Worm (Caenorhabditis elegans) whole organism, late embryonic: ENCODE results near the gene srx-102.

Experiments used
- C08G9.2 ChIP-seq: sonication (generic microtip); optimal IDR thresholded peaks from 2 replicates; lab custom pipeline; 2016; ENCODE audit warnings: mild to moderate bottlenecking, missing genetic modification characterization, moderate library complexity, missing compliant biosample characterization
- C38D4.7 ChIP-seq: fragments of 200-800 bp; sonication (Bioruptor generic); optimal IDR thresholded peaks from 2 replicates; lab custom pipeline; 2018; ENCODE audit warnings: mild to moderate bottlenecking, missing genetic modification characterization, moderate library complexity, missing compliant biosample characterization
- F13H6.1 ChIP-seq: sonication (generic microtip); optimal IDR thresholded peaks from 2 replicates; lab custom pipeline; 2016; ENCODE audit warnings: missing genetic modification characterization, missing compliant biosample characterization
- Y22D7AL.16 ChIP-seq: sonication (generic microtip); optimal IDR thresholded peaks from 2 replicates; lab custom pipeline; 2016; ENCODE audit warnings: missing genetic modification characterization, missing compliant biosample characterization
- ahr-1 ChIP-seq: sonication (generic microtip); optimal IDR thresholded peaks from 2 replicates; lab custom pipeline; 2016; ENCODE audit warnings: missing genetic modification characterization, missing compliant biosample characterization
- ceh-14 ChIP-seq: sonication (generic microtip); optimal IDR thresholded peaks from 2 replicates; lab custom pipeline; 2016; ENCODE audit warnings: missing genotype, missing genetic modification characterization, missing compliant biosample characterization
- ceh-18 ChIP-seq: sonication (generic microtip); optimal IDR thresholded peaks from 2 replicates; lab custom pipeline; 2016; ENCODE audit warnings: missing genetic modification characterization, missing compliant biosample characterization
- ceh-24 ChIP-seq: sonication (generic microtip); optimal IDR thresholded peaks from 2 replicates; lab custom pipeline; 2016; ENCODE audit warnings: mild to moderate bottlenecking, missing genetic modification characterization, missing compliant biosample characterization
- ceh-31 ChIP-seq: sonication (generic microtip); optimal IDR thresholded peaks from 2 replicates; lab custom pipeline; 2016; ENCODE audit warnings: missing genetic modification characterization, missing compliant biosample characterization
- ceh-48 ChIP-seq: sonication (generic microtip); optimal IDR thresholded peaks from 2 replicates; lab custom pipeline; 2016; ENCODE audit warnings: missing genetic modification characterization, inconsistent platforms, missing compliant biosample characterization
- ceh-6 ChIP-seq: fragments of 200-800 bp; sonication (Bioruptor generic); optimal IDR thresholded peaks from 2 replicates; lab custom pipeline; 2018; ENCODE audit warnings: mild to moderate bottlenecking, missing genetic modification characterization, missing compliant biosample characterization
- che-1 ChIP-seq: sonication (generic microtip); optimal IDR thresholded peaks from 2 replicates; lab custom pipeline; 2016; ENCODE audit warnings: mild to moderate bottlenecking, missing genetic modification characterization, missing compliant biosample characterization
- elt-4 ChIP-seq: sonication (generic microtip); optimal IDR thresholded peaks from 2 replicates; lab custom pipeline; 2016; ENCODE audit warnings: missing genetic modification characterization, missing compliant biosample characterization
- fax-1 ChIP-seq: sonication (generic microtip); optimal IDR thresholded peaks from 2 replicates; lab custom pipeline; 2016; ENCODE audit warnings: missing genotype, missing genetic modification characterization, missing compliant biosample characterization
- fkh-10 ChIP-seq: fragments of 150-350 bp; optimal IDR thresholded peaks from 2 replicates; lab custom pipeline; 2014; ENCODE audit warnings: missing biosample characterization, missing genetic modification reagents, missing genetic modification characterization
- fkh-6 ChIP-seq: sonication (generic microtip); optimal IDR thresholded peaks from 2 replicates; lab custom pipeline; 2016; ENCODE audit warnings: missing genetic modification characterization, missing compliant biosample characterization
- gmeb-2 ChIP-seq: sonication (generic microtip); optimal IDR thresholded peaks from 2 replicates; lab custom pipeline; 2016; ENCODE audit warnings: missing genetic modification characterization, inconsistent platforms, missing compliant biosample characterization
- hlh-15 ChIP-seq: sonication (generic microtip); optimal IDR thresholded peaks from 2 replicates; lab custom pipeline; 2016; ENCODE audit warnings: missing genetic modification characterization, missing compliant biosample characterization
- hlh-8 ChIP-seq: sonication (generic microtip); optimal IDR thresholded peaks from 2 replicates; lab custom pipeline; 2016; ENCODE audit warnings: missing genotype, missing genetic modification characterization, missing compliant biosample characterization
- lim-6 ChIP-seq: sonication (generic microtip); optimal IDR thresholded peaks from 2 replicates; lab custom pipeline; 2016; ENCODE audit warnings: missing genetic modification characterization, missing compliant biosample characterization
- lin-11 ChIP-seq: fragments of 200-800 bp; sonication (Bioruptor generic); optimal IDR thresholded peaks from 2 replicates; lab custom pipeline; 2018; ENCODE audit warnings: mild to moderate bottlenecking, missing genetic modification characterization, missing compliant biosample characterization
- mec-3 ChIP-seq: sonication (generic microtip); optimal IDR thresholded peaks from 2 replicates; lab custom pipeline; 2016; ENCODE audit warnings: borderline replicate concordance, missing genetic modification characterization, missing compliant biosample characterization
- nhr-11 ChIP-seq: fragments of 150-350 bp; optimal IDR thresholded peaks from 2 replicates; lab custom pipeline; 2014; ENCODE audit warnings: missing biosample characterization, missing genetic modification characterization
- nhr-232 ChIP-seq: sonication (generic microtip); optimal IDR thresholded peaks from 2 replicates; lab custom pipeline; 2016; ENCODE audit warnings: missing genetic modification characterization, missing compliant biosample characterization
- npax-4 ChIP-seq: sonication (generic microtip); optimal IDR thresholded peaks from 2 replicates; lab custom pipeline; 2016; ENCODE audit warnings: missing genetic modification characterization, missing compliant biosample characterization
- pag-3 ChIP-seq: sonication (generic microtip); optimal IDR thresholded peaks from 2 replicates; lab custom pipeline; 2016; ENCODE audit warnings: missing compliant biosample characterization, missing genetic modification characterization, borderline replicate concordance
- pax-1 ChIP-seq: fragments of 150-350 bp; optimal IDR thresholded peaks from 2 replicates; lab custom pipeline; 2014; ENCODE audit warnings: missing biosample characterization, missing genetic modification characterization
- pha-2 ChIP-seq: sonication (generic microtip); optimal IDR thresholded peaks from 2 replicates; lab custom pipeline; 2017; ENCODE audit warnings: mild to moderate bottlenecking, missing genetic modification characterization, missing compliant biosample characterization
- pros-1 ChIP-seq: fragments of 150-350 bp; optimal IDR thresholded peaks from 2 replicates; lab custom pipeline; 2014; ENCODE audit warnings: missing biosample characterization, missing genetic modification reagents, missing genetic modification characterization
- ref-2 ChIP-seq: sonication (generic microtip); optimal IDR thresholded peaks from 2 replicates; lab custom pipeline; 2016; ENCODE audit warnings: missing genetic modification characterization, missing compliant biosample characterization
- rnt-1 ChIP-seq: sonication (generic microtip); optimal IDR thresholded peaks from 2 replicates; lab custom pipeline; 2016; ENCODE audit warnings: missing genetic modification characterization, missing compliant biosample characterization
- sdc-2 ChIP-seq: sonication (generic microtip); optimal IDR thresholded peaks from 2 replicates; lab custom pipeline; 2016; ENCODE audit warnings: missing genotype, missing genetic modification characterization, missing compliant biosample characterization
- tbx-7 ChIP-seq: sonication (generic microtip); optimal IDR thresholded peaks from 2 replicates; lab custom pipeline; 2016; ENCODE audit warnings: missing genotype, missing genetic modification characterization, missing compliant biosample characterization
- ttx-3 ChIP-seq: sonication (generic microtip); optimal IDR thresholded peaks from 2 replicates; lab custom pipeline; 2016; ENCODE audit warnings: missing genetic modification reagents, missing genetic modification characterization, missing compliant biosample characterization
- unc-86 ChIP-seq: sonication (generic microtip); optimal IDR thresholded peaks from 2 replicates; lab custom pipeline; 2016; ENCODE audit warnings: missing genetic modification characterization, missing compliant biosample characterization
- zip-5 ChIP-seq: sonication (generic microtip); optimal IDR thresholded peaks from 2 replicates; lab custom pipeline; 2016; ENCODE audit warnings: missing genetic modification characterization, missing compliant biosample characterization

srx-102 gene

ce11 chrII:3736893-3737375 is 42.4 kb upstream of the srx-102 start, which contains the start of gene F12E12.6:
Gene F12E12.6, minus strand, starts transcription at chrII:3736943.
- TF ChIP-seq Y22D7AL.16 (tag; lab: Kevin White, UChicago) (no peak), che-1 (no peak), pag-3 (no peak), fax-1 (tag; lab: Kevin White, UChicago) (no peak), pros-1 (tag; lab: Kevin White, UChicago) (no peak), ceh-24 (tag; lab: Kevin White, UChicago) (no peak), tbx-7 (tag; lab: Kevin White, UChicago) (no peak), hlh-15 (tag; lab: Kevin White, UChicago) (no peak), fkh-6 (no peak), gmeb-2 (no peak), ceh-48 (tag; lab: Kevin White, UChicago) (no peak), lim-6 (tag; lab: Kevin White, UChicago) (no peak), sdc-2 (tag; lab: Kevin White, UChicago) (no peak)

- TF ChIP-seq C08G9.2 (tag; lab: Kevin White, UChicago) (no peak), ceh-6 (GFP tag; lab: Kevin White, UChicago) (no peak), ceh-31 (no peak), pros-1 (tag; lab: Kevin White, UChicago) (no peak), unc-86 (tag; lab: Kevin White, UChicago) (no peak)
Observed at ce11 chrII:3731723-3732122, 37.2 kb upstream of the srx-102 start, which contains the start of the genes sdz-12 and bath-31. Gene sdz-12, minus strand, starts transcription at chrII:3731823. Gene bath-31, plus strand, starts transcription at chrII:3731973.

ce11 chrII:3727996-3728395 is 33.4 kb upstream of the srx-102 start, which contains the start of gene C46E10.8:
Gene C46E10.8, minus strand, starts transcription at chrII:3728096.
- TF ChIP-seq ceh-31 = no peak
- TF ChIP-seq ceh-6 (GFP tag; lab: Kevin White, UChicago) = no peak
- no peak for TF ChIP-seq ceh-18 (tag; lab: Kevin White, UChicago)
- TF ChIP-seq Y22D7AL.16 (tag; lab: Kevin White, UChicago) = no peak
- no peak for TF ChIP-seq ceh-14 (tag; lab: Kevin White, UChicago)
- TF ChIP-seq zip-5 = no peak
- no peak for TF ChIP-seq nhr-232 (tag; lab: Kevin White, UChicago)
- no peak for TF ChIP-seq lin-11 (tag; lab: Kevin White, UChicago)
- TF ChIP-seq pha-2 = no peak
- TF ChIP-seq ttx-3 = no peak
- no peak for TF ChIP-seq F13H6.1 (tag; lab: Kevin White, UChicago)
- TF ChIP-seq fkh-10 = no peak
- no peak for TF ChIP-seq npax-4 (tag; lab: Kevin White, UChicago)
- TF ChIP-seq rnt-1 (tag; lab: Kevin White, UChicago) = no peak

ce11 chrII:3724175-3724715 is 29.7 kb upstream of the srx-102 start, which contains the start of gene C46E10.1:
Gene C46E10.1, plus strand, starts transcription at chrII:3724225.
- TF ChIP-seq mec-3 (tag; lab: Kevin White, UChicago) (peak; percentile 6), elt-4 (tag; lab: Kevin White, UChicago) (no peak), nhr-11 (tag; lab: Kevin White, UChicago) (no peak), ceh-31 (no peak), C38D4.7 (GFP tag; lab: Kevin White, UChicago) (no peak)

- TF ChIP-seq Y22D7AL.16 (tag; lab: Kevin White, UChicago) (no peak), C08G9.2 (tag; lab: Kevin White, UChicago) (no peak), hlh-15 (tag; lab: Kevin White, UChicago) (no peak), pax-1 (no peak), hlh-8 (no peak), mec-3 (tag; lab: Kevin White, UChicago) (no peak), ref-2 (tag; lab: Kevin White, UChicago) (no peak), ahr-1 (tag; lab: Kevin White, UChicago) (no peak), zip-5 (no peak), lim-6 (tag; lab: Kevin White, UChicago) (no peak)
- TF ChIP-seq, all 69 proteins: peak for 0
Observed at ce11 chrII:3721016-3721415, 26.5 kb upstream of the srx-102 start, which contains the start of gene C46E10.3. Gene C46E10.3, plus strand, starts transcription at chrII:3721316.
